Worm (Caenorhabditis elegans) whole organism, L2 larva: ENCODE results near the gene egl-8.

Experiments used
- C34F6.9 ChIP-seq: fragments of 150-350 bp; optimal IDR thresholded peaks from 2 replicates; lab custom pipeline; 2014; ENCODE audit warnings: missing biosample characterization, missing genetic modification characterization
- R02D3.7 ChIP-seq: fragments of 150-350 bp; optimal IDR thresholded peaks from 2 replicates; lab custom pipeline; 2014; ENCODE audit warnings: missing biosample characterization, missing genetic modification characterization
- Y55F3AM.14 ChIP-seq: fragments of 200-800 bp; sonication (Bioruptor generic); optimal IDR thresholded peaks from 2 replicates; lab custom pipeline; 2018; ENCODE audit warnings: mild to moderate bottlenecking, missing genetic modification characterization, missing compliant biosample characterization
- alr-1 ChIP-seq: fragments of 150-350 bp; optimal IDR thresholded peaks from 2 replicates; lab custom pipeline; 2014; ENCODE audit warnings: missing biosample characterization, missing genetic modification characterization
- aly-2 ChIP-seq: fragments of 150-350 bp; optimal IDR thresholded peaks from 2 replicates; lab custom pipeline; 2014; ENCODE audit warnings: missing biosample characterization, missing genetic modification characterization
- ama-1 ChIP-seq: fragments of 150-350 bp; optimal IDR thresholded peaks from 2 replicates; lab custom pipeline; 2018; ENCODE audit warnings: inconsistent platforms
- ceh-16 ChIP-seq: fragments of 150-350 bp; optimal IDR thresholded peaks from 2 replicates; lab custom pipeline; 2014; ENCODE audit warnings: missing biosample characterization, missing genetic modification characterization
- ceh-82 ChIP-seq: fragments of 150-350 bp; optimal IDR thresholded peaks from 2 replicates; lab custom pipeline; 2014; ENCODE audit warnings: missing biosample characterization, missing genetic modification characterization
- crh-2 ChIP-seq: sonication (generic microtip); optimal IDR thresholded peaks from 2 replicates; lab custom pipeline; 2017; ENCODE audit warnings: missing biosample characterization, missing genetic modification characterization
- dmd-4 ChIP-seq: sonication (generic microtip); optimal IDR thresholded peaks from 2 replicates; lab custom pipeline; 2017; ENCODE audit warnings: missing biosample characterization, missing genetic modification characterization
- egl-27 ChIP-seq: sonication (generic microtip); optimal IDR thresholded peaks from 3 replicates; lab custom pipeline; 2017; ENCODE audit warnings: missing biosample characterization, missing genetic modification reagents, missing genetic modification characterization
- elt-3 ChIP-seq: sonication (generic microtip); optimal IDR thresholded peaks from 2 replicates; lab custom pipeline; 2017; ENCODE audit warnings: missing biosample characterization, missing genetic modification characterization
- fos-1 ChIP-seq: fragments of 150-350 bp; optimal IDR thresholded peaks from 2 replicates; lab custom pipeline; 2014; ENCODE audit warnings: missing biosample characterization, missing genetic modification characterization
- gmeb-1 ChIP-seq: fragments of 150-350 bp; optimal IDR thresholded peaks from 2 replicates; lab custom pipeline; 2014; ENCODE audit warnings: missing biosample characterization, missing genetic modification characterization
- lin-11 ChIP-seq: fragments of 150-350 bp; sonication (generic microtip); optimal IDR thresholded peaks from 2 replicates; lab custom pipeline; 2014; ENCODE audit warnings: missing biosample characterization, missing genetic modification characterization, inconsistent platforms, mixed read lengths
- lin-13 ChIP-seq: fragments of 150-350 bp; optimal IDR thresholded peaks from 2 replicates; lab custom pipeline; 2014; ENCODE audit warnings: missing biosample characterization, missing genetic modification reagents, missing genetic modification characterization
- lsy-2 ChIP-seq, 2 experiments: fragments of 150-350 bp in 1 of 2; sonication (generic microtip) in 1 of 2; optimal IDR thresholded peaks; 2 replicates each; lab custom pipeline; 2014 to 2017; ENCODE audit warnings: missing biosample characterization in 2 of 2, missing genetic modification characterization in 2 of 2
- mab-5 ChIP-seq: fragments of 150-350 bp; optimal IDR thresholded peaks from 2 replicates; lab custom pipeline; 2014; ENCODE audit warnings: missing biosample characterization, missing genetic modification characterization
- mdl-1 ChIP-seq, 2 experiments: fragments of 150-350 bp in 1 of 2; sonication (generic microtip) in 1 of 2; optimal IDR thresholded peaks; 2 replicates each; lab custom pipeline; 2017; ENCODE audit warnings: missing biosample characterization in 2 of 2, missing genetic modification characterization in 2 of 2
- nhr-11 ChIP-seq: fragments of 150-350 bp; optimal IDR thresholded peaks from 2 replicates; lab custom pipeline; 2014; ENCODE audit warnings: missing biosample characterization, missing genetic modification characterization
- nhr-12 ChIP-seq: fragments of 150-350 bp; optimal IDR thresholded peaks from 2 replicates; lab custom pipeline; 2014; ENCODE audit warnings: missing biosample characterization, missing genetic modification characterization
- nhr-129 ChIP-seq: fragments of 150-350 bp; optimal IDR thresholded peaks from 2 replicates; lab custom pipeline; 2014; ENCODE audit warnings: missing biosample characterization, missing genetic modification characterization
- nhr-21 ChIP-seq: fragments of 150-350 bp; optimal IDR thresholded peaks from 2 replicates; lab custom pipeline; 2014; ENCODE audit warnings: missing biosample characterization, missing genetic modification characterization
- nhr-23 ChIP-seq: fragments of 150-350 bp; optimal IDR thresholded peaks from 2 replicates; lab custom pipeline; 2014; ENCODE audit warnings: missing biosample characterization, missing genetic modification reagents, missing genetic modification characterization
- nhr-25 ChIP-seq: fragments of 150-350 bp; sonication (generic microtip); optimal IDR thresholded peaks from 3 replicates; lab custom pipeline; 2014; ENCODE audit warnings: missing biosample characterization, missing genetic modification characterization
- nhr-6 ChIP-seq: fragments of 150-350 bp; optimal IDR thresholded peaks from 2 replicates; lab custom pipeline; 2014; ENCODE audit warnings: missing biosample characterization, missing genetic modification characterization
- peb-1 ChIP-seq: fragments of 150-350 bp; optimal IDR thresholded peaks from 2 replicates; lab custom pipeline; 2014; ENCODE audit warnings: missing biosample characterization, missing genetic modification characterization
- sma-3 ChIP-seq: sonication (generic microtip); optimal IDR thresholded peaks from 2 replicates; lab custom pipeline; 2016; ENCODE audit warnings: missing genetic modification reagents, missing genetic modification characterization, missing compliant biosample characterization
- sma-9 ChIP-seq, 2 experiments: fragments of 150-350 bp in 1 of 2; sonication (generic microtip) in 1 of 2; optimal IDR thresholded peaks; 2 replicates each; lab custom pipeline; 2014 to 2016; ENCODE audit warnings: missing genetic modification characterization in 2 of 2, mild to moderate bottlenecking in 1 of 2, missing biosample characterization in 1 of 2, missing compliant biosample characterization in 1 of 2, missing genetic modification reagents in 1 of 2, moderate library complexity in 1 of 2
- unc-39 ChIP-seq: fragments of 150-350 bp; optimal IDR thresholded peaks from 2 replicates; lab custom pipeline; 2014; ENCODE audit warnings: missing biosample characterization, missing genetic modification characterization
- unc-55 ChIP-seq: fragments of 150-350 bp; sonication (generic microtip); optimal IDR thresholded peaks from 3 replicates; lab custom pipeline; 2014; ENCODE audit warnings: missing biosample characterization, missing genetic modification reagents, missing genetic modification characterization
- unc-62 ChIP-seq: fragments of 150-350 bp; optimal IDR thresholded peaks from 2 replicates; lab custom pipeline; 2014; ENCODE audit warnings: missing biosample characterization, missing genetic modification reagents, missing genetic modification characterization
- ztf-11 ChIP-seq: sonication (generic microtip); optimal IDR thresholded peaks from 2 replicates; lab custom pipeline; 2017; ENCODE audit warnings: missing biosample characterization, missing genetic modification characterization
- ztf-4 ChIP-seq: fragments of 150-350 bp; optimal IDR thresholded peaks from 2 replicates; lab custom pipeline; 2014; ENCODE audit warnings: missing biosample characterization, missing genetic modification characterization

The egl-8 gene

DNA sequence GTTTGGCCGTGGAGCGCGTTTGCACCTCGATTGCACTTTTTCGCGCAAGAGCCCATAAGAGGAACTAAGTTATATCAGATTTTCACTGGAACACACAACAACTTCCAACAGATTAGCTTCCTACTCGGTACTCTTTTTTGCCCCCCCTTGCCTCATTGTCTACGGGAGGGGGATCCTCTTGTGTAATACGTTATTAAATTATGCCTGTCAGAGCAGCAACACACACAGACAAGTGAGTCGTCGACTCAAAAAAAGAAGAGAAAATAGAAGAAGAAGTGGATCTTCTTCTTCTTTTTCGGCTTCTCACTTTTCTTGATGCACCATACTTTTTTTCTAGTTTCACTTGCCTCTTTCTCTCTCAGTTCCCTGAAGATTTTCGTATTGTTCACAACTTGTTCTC, 9.5 kb upstream of the egl-8 start:
- no peak for TF ChIP-seq mab-5 (tag; lab: Kevin White, UChicago)
- TF ChIP-seq sma-3 (GFP tag; lab: Kevin White, UChicago): no peak
- TF ChIP-seq lsy-2 (tag; optimal IDR thresholded peaks at IDR 0.05; lab: Kevin White, UChicago): no peak
- TF ChIP-seq unc-55 (GFP tag; lab: Kevin White, UChicago): no peak
- no peak for TF ChIP-seq ztf-11 (tag; lab: Kevin White, UChicago)
- no peak for TF ChIP-seq aly-2 (tag; lab: Kevin White, UChicago)
- TF ChIP-seq sma-9 (GFP tag; optimal IDR thresholded peaks at IDR 0.05; lab: Kevin White, UChicago): no peak
- no peak for TF ChIP-seq sma-9 (tag; optimal IDR thresholded peaks at IDR 0.05; lab: Kevin White, UChicago)
- TF ChIP-seq peb-1 (tag; lab: Kevin White, UChicago): no peak
- TF ChIP-seq crh-2 (tag; lab: Kevin White, UChicago): no peak
- no peak for TF ChIP-seq R02D3.7 (tag; lab: Kevin White, UChicago)
- no peak for TF ChIP-seq ama-1 (lab: Kevin White, UChicago)
- no peak for TF ChIP-seq nhr-23
- TF ChIP-seq nhr-25 (tag; lab: Kevin White, UChicago): no peak
- no peak for TF ChIP-seq Y55F3AM.14 (GFP tag; lab: Kevin White, UChicago)
- TF ChIP-seq unc-62: no peak
- no peak for TF ChIP-seq nhr-11 (tag; lab: Kevin White, UChicago)
- no peak for TF ChIP-seq dmd-4 (tag; lab: Kevin White, UChicago)
- TF ChIP-seq nhr-6 (tag; lab: Kevin White, UChicago): no peak
- no peak for TF ChIP-seq lin-13 (GFP tag; lab: Kevin White, UChicago)
- no peak for TF ChIP-seq elt-3 (tag; lab: Kevin White, UChicago)

DNA sequence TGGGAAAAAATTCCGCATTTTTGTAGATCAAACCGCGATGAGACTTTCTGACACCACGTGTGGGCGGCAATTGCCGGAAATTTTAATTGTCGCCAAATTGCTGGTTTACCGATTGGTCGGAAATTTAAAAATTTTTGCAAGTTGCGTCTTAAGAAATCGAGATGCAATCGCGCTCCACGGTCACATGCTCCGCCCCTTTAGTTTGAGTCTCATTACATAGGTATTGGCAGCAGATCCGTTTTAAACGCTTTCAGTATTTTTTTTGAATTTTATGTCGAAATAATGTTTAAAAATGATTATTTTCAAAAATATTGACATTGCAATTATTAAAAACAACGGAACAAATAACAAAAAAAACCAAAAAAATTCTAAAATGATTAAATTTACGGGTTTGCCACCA, 8.9 kb upstream of the egl-8 start:
- TF ChIP-seq nhr-129 (tag; lab: Kevin White, UChicago) (no peak), aly-2 (tag; lab: Kevin White, UChicago) (no peak), unc-39 (tag; lab: Kevin White, UChicago) (no peak), nhr-6 (tag; lab: Kevin White, UChicago) (no peak), nhr-12 (no peak), ama-1 (lab: Kevin White, UChicago) (no peak), lsy-2 (tag; optimal IDR thresholded peaks at IDR 0.05; lab: Kevin White, UChicago) (no peak), ceh-16 (tag; lab: Kevin White, UChicago) (no peak), R02D3.7 (tag; lab: Kevin White, UChicago) (no peak), alr-1 (no peak), egl-27 (tag; lab: Kevin White, UChicago) (no peak), nhr-21 (tag; lab: Kevin White, UChicago) (no peak), ceh-82 (no peak)

DNA sequence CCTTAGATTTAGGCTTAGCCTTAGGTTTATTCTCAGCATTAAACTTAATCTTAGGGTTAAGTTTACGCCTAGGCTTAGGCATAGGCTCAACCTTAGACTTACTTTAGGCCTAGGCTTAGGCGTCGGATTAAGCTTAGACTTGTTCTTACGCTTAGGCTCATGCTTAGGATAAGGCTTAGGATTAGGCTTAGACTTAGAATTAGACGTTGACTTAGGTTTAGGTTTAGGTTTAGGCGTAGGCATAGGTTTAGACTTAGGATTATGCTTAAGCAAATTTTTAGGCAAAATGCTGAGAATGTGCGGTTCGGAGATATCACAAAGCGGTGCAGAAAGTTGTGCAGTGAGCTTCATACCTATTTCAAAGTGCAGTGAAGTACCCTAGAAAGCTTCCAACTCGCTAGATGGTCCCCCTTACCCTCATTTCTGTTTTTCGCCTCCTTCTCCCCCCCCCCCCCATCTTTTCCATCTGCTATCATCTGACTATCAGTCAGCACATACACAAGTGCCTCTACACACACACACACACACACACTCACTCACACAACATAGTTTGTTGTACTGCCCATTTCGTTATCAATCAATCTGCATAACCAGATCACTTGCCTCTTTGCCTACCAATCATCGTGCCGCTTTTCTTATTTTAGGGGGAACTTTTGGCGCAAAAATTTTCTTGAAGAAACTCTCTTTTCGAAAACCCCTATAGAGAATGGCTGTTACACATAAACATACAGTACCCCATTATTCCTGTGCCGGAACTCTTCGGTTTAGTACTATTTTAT, 4.4 kb upstream of the egl-8 start:
- TF ChIP-seq nhr-23: no peak
- TF ChIP-seq gmeb-1 (tag; lab: Kevin White, UChicago): peak; percentile 47
- peak; percentile 47 for TF ChIP-seq fos-1

DNA sequence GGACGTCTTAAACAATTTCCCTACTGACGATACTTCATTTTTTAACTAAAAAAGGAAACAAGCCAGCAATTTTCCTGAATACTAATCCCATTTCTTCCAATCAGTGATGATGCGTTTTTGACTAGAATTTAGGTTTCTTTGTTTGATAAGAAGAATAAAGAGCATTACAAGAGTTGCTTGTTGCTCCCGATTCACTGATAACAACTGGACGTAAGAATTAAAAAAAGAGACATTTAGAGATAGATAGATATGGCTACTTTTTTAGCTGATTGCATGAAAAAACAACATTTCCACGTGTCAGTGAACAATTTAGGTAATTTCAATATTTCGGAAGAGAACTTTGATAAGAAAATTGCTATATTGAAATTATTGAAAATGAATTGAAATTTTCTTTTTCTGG, 1.2 kb downstream of the egl-8 start:
- TF ChIP-seq ceh-16 (tag; lab: Kevin White, UChicago) (no peak), gmeb-1 (tag; lab: Kevin White, UChicago) (peak; percentile 51), alr-1 (no peak), ama-1 (lab: Kevin White, UChicago) (no peak), unc-55 (GFP tag; lab: Kevin White, UChicago) (no peak), fos-1 (peak; percentile 74), peb-1 (tag; lab: Kevin White, UChicago) (no peak), crh-2 (tag; lab: Kevin White, UChicago) (peak; percentile 39)

DNA sequence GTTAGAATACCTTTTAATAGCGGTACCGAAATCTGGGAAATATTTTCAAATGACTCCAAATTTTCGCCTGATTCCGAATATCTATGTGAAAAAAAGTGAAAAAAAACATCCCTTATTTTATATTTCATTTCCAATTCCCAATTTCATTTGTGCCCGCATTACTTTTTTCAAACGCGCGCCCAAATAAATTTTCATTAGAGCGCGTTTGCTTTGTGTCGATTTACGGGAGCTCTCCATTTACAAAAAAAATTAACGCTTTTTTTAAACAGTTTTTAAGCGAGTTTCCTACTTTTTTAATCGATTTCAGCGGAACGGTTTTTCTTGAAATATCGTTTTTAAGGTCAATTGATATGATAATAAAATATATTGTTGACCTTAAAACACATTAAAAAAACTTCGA, 3.6 kb downstream of the egl-8 start:
- TF ChIP-seq alr-1 (no peak), sma-9 (GFP tag; optimal IDR thresholded peaks at IDR 0.05; lab: Kevin White, UChicago) (no peak), sma-9 (tag; optimal IDR thresholded peaks at IDR 0.05; lab: Kevin White, UChicago) (no peak), nhr-23 (no peak), mab-5 (tag; lab: Kevin White, UChicago) (no peak), sma-3 (GFP tag; lab: Kevin White, UChicago) (no peak), nhr-21 (tag; lab: Kevin White, UChicago) (no peak), fos-1 (no peak), lsy-2 (tag; optimal IDR thresholded peaks at IDR 0.05; lab: Kevin White, UChicago) (no peak), C34F6.9 (tag; lab: Kevin White, UChicago) (no peak), lin-11 (tag; lab: Kevin White, UChicago) (no peak), mdl-1 (tag; optimal IDR thresholded peaks at IDR 0.05; lab: Kevin White, UChicago) (no peak), ztf-4 (tag; lab: Kevin White, UChicago) (no peak), lin-13 (GFP tag; lab: Kevin White, UChicago) (no peak)
